Fruit fly (Drosophila melanogaster) whole organism, wandering third instar larva: Measurements from ENCODE around the gene Mettl2.

Experiments
- Abd-B ChIP-seq: fragments of >200 bp; optimal IDR thresholded peaks from 2 replicates; lab custom pipeline; 2017; ENCODE audit warnings: missing biosample characterization, missing genetic modification characterization
- CG9705 ChIP-seq: fragments of 200-800 bp; sonication (Bioruptor generic); optimal IDR thresholded peaks from 2 replicates; lab custom pipeline; 2018; ENCODE audit warnings: missing biosample characterization, mild to moderate bottlenecking, missing genetic modification characterization
- Dfd ChIP-seq: fragments of >200 bp; optimal IDR thresholded peaks from 2 replicates; lab custom pipeline; 2017; ENCODE audit warnings: missing biosample characterization, missing genetic modification characterization
- Dif ChIP-seq: fragments of 200-275, 200-300 bp; sonication (Bioruptor generic); optimal IDR thresholded peaks from 2 replicates; lab custom pipeline; 2018; ENCODE audit warnings: missing biosample characterization, missing genetic modification characterization; ENCODE audit not compliant: partially characterized antibody
- GATAd ChIP-seq: sonication (Bioruptor generic); optimal IDR thresholded peaks from 2 replicates; lab custom pipeline; 2016; ENCODE audit warnings: missing biosample characterization, missing genetic modification characterization
- HLH106 ChIP-seq: fragments of 200-800 bp; optimal IDR thresholded peaks from 3 replicates; lab custom pipeline; 2019; ENCODE audit warnings: missing biosample characterization, mild to moderate bottlenecking, missing genetic modification characterization, moderate library complexity
- Hnf4 ChIP-seq: fragments of 200-800 bp; sonication (Bioruptor generic); optimal IDR thresholded peaks from 2 replicates; lab custom pipeline; 2016; ENCODE audit warnings: missing biosample characterization, mild to moderate bottlenecking, missing genetic modification characterization
- Hr78 ChIP-seq: fragments of >200 bp; optimal IDR thresholded peaks from 2 replicates; lab custom pipeline; 2017; ENCODE audit warnings: missing biosample characterization, missing genetic modification characterization
- Hr83 ChIP-seq: fragments of 200-300 bp; sonication (Bioruptor generic); optimal IDR thresholded peaks from 2 replicates; lab custom pipeline; 2016; ENCODE audit warnings: missing biosample characterization, mild to moderate bottlenecking, missing genetic modification characterization, moderate library complexity; ENCODE audit not compliant: poor library complexity, severe bottlenecking
- Jra ChIP-seq: sonication (Bioruptor generic); optimal IDR thresholded peaks from 2 replicates; lab custom pipeline; 2016; ENCODE audit warnings: missing biosample characterization, missing genetic modification characterization
- Mio ChIP-seq: sonication (Bioruptor generic); optimal IDR thresholded peaks from 2 replicates; lab custom pipeline; 2016; ENCODE audit warnings: missing biosample characterization, missing genetic modification characterization
- Myc ChIP-seq: fragments of >200 bp; optimal IDR thresholded peaks from 2 replicates; lab custom pipeline; 2017
- OdsH ChIP-seq: fragments of 200-800 bp; sonication (Bioruptor generic); optimal IDR thresholded peaks from 2 replicates; lab custom pipeline; 2016; ENCODE audit warnings: missing biosample characterization, mild to moderate bottlenecking, missing genetic modification characterization
- Rel ChIP-seq, 2 experiments: fragments of 200-800 bp; sonication (Bioruptor generic) in 1 of 2; optimal IDR thresholded peaks; 2 replicates in 1 of 2; 3 replicates in 1 of 2; lab custom pipeline; 2016 to 2019; ENCODE audit warnings: mild to moderate bottlenecking in 2 of 2, missing biosample characterization in 2 of 2, missing genetic modification characterization in 2 of 2, moderate library complexity in 1 of 2
- Sp1 ChIP-seq: fragments of 200-800 bp; sonication (Bioruptor generic); optimal IDR thresholded peaks from 3 replicates; lab custom pipeline; 2019; ENCODE audit warnings: missing biosample characterization, mild to moderate bottlenecking, missing genetic modification characterization, moderate library complexity
- brk ChIP-seq: fragments of 200-800 bp; sonication (Bioruptor generic); optimal IDR thresholded peaks from 2 replicates; lab custom pipeline; 2016; ENCODE audit warnings: missing biosample characterization, mild to moderate bottlenecking, missing genetic modification characterization
- dl ChIP-seq, 2 experiments: fragments of 175-275, 200-275 bp in 1 of 2; fragments of 200-275 bp in 1 of 2; sonication (Bioruptor generic); optimal IDR thresholded peaks; lab custom pipeline; 2018; ENCODE audit warnings: mild to moderate bottlenecking in 2 of 2, missing biosample characterization in 2 of 2, missing genetic modification characterization in 2 of 2, moderate library complexity in 2 of 2; ENCODE audit not compliant: partially characterized antibody in 2 of 2, insufficient read depth in 1 of 2
- dmrt93B ChIP-seq: fragments of 200-800 bp; sonication (Bioruptor generic); optimal IDR thresholded peaks from 2 replicates; lab custom pipeline; 2018; ENCODE audit warnings: missing biosample characterization, mild to moderate bottlenecking, missing genetic modification characterization
- dsf ChIP-seq: sonication (Bioruptor generic); optimal IDR thresholded peaks from 2 replicates; lab custom pipeline; 2016; ENCODE audit warnings: missing biosample characterization, missing genetic modification characterization, borderline replicate concordance
- ey ChIP-seq: fragments of 200-800 bp; sonication (Bioruptor generic); optimal IDR thresholded peaks from 2 replicates; lab custom pipeline; 2016; ENCODE audit warnings: missing biosample characterization, missing genetic modification characterization
- foxo ChIP-seq, 2 experiments: fragments of 200-800 bp; sonication (Bioruptor generic); optimal IDR thresholded peaks; 2 replicates in 1 of 2; 3 replicates in 1 of 2; lab custom pipeline; 2016 to 2017; ENCODE audit warnings: missing biosample characterization in 2 of 2, missing genetic modification characterization in 2 of 2
- h ChIP-seq: fragments of 200-800 bp; sonication (Bioruptor generic); optimal IDR thresholded peaks from 3 replicates; lab custom pipeline; 2016; ENCODE audit warnings: missing biosample characterization, mild to moderate bottlenecking, missing genetic modification characterization
- jim ChIP-seq: fragments of 175-275, 200-325 bp; sonication (Bioruptor generic); optimal IDR thresholded peaks from 2 replicates; lab custom pipeline; 2016; ENCODE audit warnings: missing biosample characterization, mild to moderate bottlenecking, missing genetic modification characterization
- lola ChIP-seq: fragments of >200 bp; optimal IDR thresholded peaks from 2 replicates; lab custom pipeline; 2017; ENCODE audit warnings: missing biosample characterization, missing genetic modification characterization
- pan ChIP-seq: fragments of >200 bp; optimal IDR thresholded peaks from 2 replicates; lab custom pipeline; 2017
- psq ChIP-seq: fragments of 200-800 bp; sonication (Bioruptor generic); optimal IDR thresholded peaks from 3 replicates; lab custom pipeline; 2017; ENCODE audit warnings: missing biosample characterization, mild to moderate bottlenecking, missing genetic modification characterization, moderate library complexity
- rgr ChIP-seq: fragments of 200-800 bp; sonication (Bioruptor generic); optimal IDR thresholded peaks from 3 replicates; lab custom pipeline; 2016; ENCODE audit warnings: missing biosample characterization, mild to moderate bottlenecking, missing genetic modification characterization
- sage ChIP-seq: fragments of 200-800 bp; sonication (Bioruptor generic); optimal IDR thresholded peaks from 2 replicates; lab custom pipeline; 2016; ENCODE audit warnings: missing biosample characterization, mild to moderate bottlenecking, missing genetic modification characterization
- sv ChIP-seq: fragments of 200-800 bp; sonication (Bioruptor generic); optimal IDR thresholded peaks from 3 replicates; lab custom pipeline; 2016; ENCODE audit warnings: missing biosample characterization, missing genetic modification characterization
- tai ChIP-seq: sonication (Bioruptor generic); optimal IDR thresholded peaks from 2 replicates; lab custom pipeline; 2016; ENCODE audit warnings: missing biosample characterization, missing genetic modification characterization
- usp ChIP-seq: fragments of >200 bp; optimal IDR thresholded peaks from 2 replicates; lab custom pipeline; 2017; ENCODE audit warnings: missing biosample characterization, missing genetic modification characterization
- woc ChIP-seq: sonication (Bioruptor generic); optimal IDR thresholded peaks from 2 replicates; lab custom pipeline; 2016; ENCODE audit warnings: missing biosample characterization, mild to moderate bottlenecking, missing genetic modification characterization

Mettl2 gene

dm6 chr3L:1614465-1615084 lies 24.5 kb downstream of the Mettl2 start:
- TF ChIP-seq rgr (GFP tag; lab: Kevin White, UChicago) = no peak
- no peak for TF ChIP-seq Jra (GFP tag; lab: Kevin White, UChicago)
- TF ChIP-seq sv (GFP tag; lab: Kevin White, UChicago) = no peak
- TF ChIP-seq Mio (GFP tag; lab: Kevin White, UChicago) = no peak
- no peak for TF ChIP-seq OdsH (GFP tag; lab: Kevin White, UChicago)
- TF ChIP-seq dsf = no peak
- TF ChIP-seq h (GFP tag; lab: Kevin White, UChicago) = no peak
- TF ChIP-seq pan (lab: Kevin White, UChicago) = no peak
- no peak for TF ChIP-seq Hr78 (GFP tag; lab: Kevin White, UChicago)
- no peak for TF ChIP-seq Dif
- TF ChIP-seq tai (GFP tag; lab: Kevin White, UChicago) = no peak
- no peak for TF ChIP-seq Abd-B
- no peak for TF ChIP-seq Hnf4 (GFP tag; lab: Kevin White, UChicago)
- TF ChIP-seq foxo (GFP tag; optimal IDR thresholded peaks at IDR 0.05; lab: Kevin White, UChicago) = no peak
- TF ChIP-seq Rel (GFP tag; optimal IDR thresholded peaks at IDR 0.05; lab: Kevin White, UChicago) = no peak
- no peak for TF ChIP-seq Rel (tag; optimal IDR thresholded peaks at IDR 0.05; lab: Kevin White, UChicago)

DNA sequence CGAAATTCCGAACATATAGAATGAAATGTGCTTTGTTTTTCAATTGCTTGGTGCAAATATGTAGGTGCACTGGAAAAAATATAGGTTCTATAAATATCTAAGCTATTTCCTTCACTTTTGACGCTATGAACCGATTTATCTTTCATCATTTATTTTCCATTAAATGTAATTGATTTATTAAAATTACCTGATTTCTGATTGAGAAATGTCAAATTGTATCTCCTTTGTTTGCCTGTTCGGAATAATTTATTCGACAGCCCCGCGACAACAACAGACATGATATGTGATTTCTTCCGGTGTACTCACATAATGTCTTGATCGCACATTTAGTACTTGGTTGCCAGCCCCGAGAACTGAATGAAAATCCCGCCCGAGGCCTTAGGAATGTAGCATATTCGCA lies 29.4 kb downstream of the Mettl2 start:
- no peak for TF ChIP-seq dl (GFP tag; optimal IDR thresholded peaks at IDR 0.05; lab: Kevin White, UChicago; ENCODE audit: insufficient read depth in 1 of 2, partially characterized antibody in 2 of 2)
- TF ChIP-seq sage (GFP tag; lab: Kevin White, UChicago) = no peak
- TF ChIP-seq Mio (GFP tag; lab: Kevin White, UChicago) = no peak
- no peak for TF ChIP-seq foxo (GFP tag; optimal IDR thresholded peaks at IDR 0.05; lab: Kevin White, UChicago)
- no peak for TF ChIP-seq psq (GFP tag; lab: Kevin White, UChicago)
- no peak for TF ChIP-seq Hr78 (GFP tag; lab: Kevin White, UChicago)
- TF ChIP-seq tai (GFP tag; lab: Kevin White, UChicago) = no peak
- no peak for TF ChIP-seq pan (lab: Kevin White, UChicago)
- TF ChIP-seq HLH106 (tag; lab: Kevin White, UChicago) = no peak
- no peak for TF ChIP-seq GATAd (GFP tag; lab: Kevin White, UChicago)
- TF ChIP-seq usp (GFP tag; lab: Kevin White, UChicago) = no peak

DNA sequence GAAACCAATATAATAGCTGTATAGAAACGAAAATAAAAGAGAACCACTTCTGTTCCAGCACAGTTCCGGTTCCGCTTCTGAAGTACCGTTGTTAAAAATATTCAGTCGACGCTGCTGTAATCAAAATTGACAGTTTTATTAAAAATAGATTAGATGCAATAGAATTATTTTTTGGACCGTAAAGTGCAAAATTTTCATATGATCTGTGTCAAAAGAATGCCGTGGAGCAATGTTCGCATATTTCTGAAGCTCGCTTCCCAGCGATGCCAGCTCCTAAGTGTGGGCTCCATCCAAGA lies 36.3 kb downstream of the Mettl2 start, which contains the start of the genes CG18170 and CG33791:
CG18170 (plus strand) TSS at position 122 of the 296 bp plus-strand sequence.
CG33791 (plus strand) TSS at position 122 of the 296 bp plus-strand sequence.
- TF ChIP-seq ey = no peak
- no peak for TF ChIP-seq woc
- TF ChIP-seq Jra (GFP tag; lab: Kevin White, UChicago) = no peak
- TF ChIP-seq Hr78 (GFP tag; lab: Kevin White, UChicago) = no peak
- TF ChIP-seq tai (GFP tag; lab: Kevin White, UChicago) = no peak
- no peak for TF ChIP-seq psq (GFP tag; lab: Kevin White, UChicago)
- no peak for TF ChIP-seq brk (GFP tag; lab: Kevin White, UChicago)
- TF ChIP-seq Abd-B = no peak
- no peak for TF ChIP-seq Sp1 (GFP tag; lab: Kevin White, UChicago)
- TF ChIP-seq dmrt93B (GFP tag; lab: Kevin White, UChicago) = no peak
- TF ChIP-seq usp (GFP tag; lab: Kevin White, UChicago) = no peak
- TF ChIP-seq jim (GFP tag; lab: Kevin White, UChicago) = no peak
- TF ChIP-seq pan (lab: Kevin White, UChicago) = no peak
- no peak for TF ChIP-seq sv (GFP tag; lab: Kevin White, UChicago)
- no peak for TF ChIP-seq CG9705 (GFP tag; lab: Kevin White, UChicago)
- TF ChIP-seq Dif = no peak
- no peak for TF ChIP-seq foxo (GFP tag; optimal IDR thresholded peaks at IDR 0.05; lab: Kevin White, UChicago)
- no peak for TF ChIP-seq Hr83

DNA sequence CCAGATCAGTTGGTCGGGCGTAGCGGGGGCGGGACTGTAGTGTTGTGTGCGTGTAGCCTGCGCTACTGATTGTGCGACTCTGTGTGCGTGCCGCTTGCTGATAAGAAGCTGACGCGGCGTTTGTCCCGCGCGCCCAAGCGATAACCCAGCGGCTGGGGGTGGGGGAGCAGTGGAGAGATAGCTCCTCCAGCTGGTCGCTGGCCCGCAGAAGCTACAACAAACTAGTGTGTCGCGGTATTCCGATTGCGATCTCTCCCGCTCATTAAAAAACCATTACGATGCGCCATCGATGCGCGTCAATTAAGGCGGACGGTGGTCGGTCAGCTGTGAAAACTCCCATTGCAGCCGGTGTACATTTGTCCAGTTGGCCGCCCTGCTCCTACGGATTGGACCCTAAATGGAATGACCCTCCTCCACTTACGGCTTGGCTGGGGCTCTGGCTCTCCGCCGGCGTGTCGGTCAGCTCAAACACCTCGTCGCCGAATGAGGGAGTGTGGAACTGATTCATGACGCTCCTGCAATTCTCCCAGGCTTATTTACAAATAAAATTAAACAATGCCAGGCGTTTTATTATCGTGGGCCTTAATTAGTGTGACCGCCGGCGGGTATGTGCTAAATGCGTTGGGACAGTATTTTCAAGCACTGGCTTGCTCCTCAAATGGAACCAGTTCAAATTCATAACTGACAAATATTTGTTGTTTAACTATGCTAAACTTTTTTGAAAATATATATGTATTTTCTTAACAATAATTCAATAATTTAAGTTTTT lies 36.8 kb downstream of the Mettl2 start, which contains the start of gene CG12104:
CG12104 (minus strand) TSS at position 611 of the 769 bp plus-strand sequence.
- TF ChIP-seq Dfd (GFP tag; lab: Kevin White, UChicago) = no peak
- no peak for TF ChIP-seq GATAd (GFP tag; lab: Kevin White, UChicago)
- no peak for TF ChIP-seq lola (GFP tag; lab: Kevin White, UChicago)
- no peak for TF ChIP-seq Abd-B
- TF ChIP-seq h (GFP tag; lab: Kevin White, UChicago) = peak; percentile 22
- TF ChIP-seq Hr83 = no peak
- TF ChIP-seq Rel (GFP tag; optimal IDR thresholded peaks at IDR 0.05; lab: Kevin White, UChicago) = no peak
- peak; percentile 1 for TF ChIP-seq Rel (tag; optimal IDR thresholded peaks at IDR 0.05; lab: Kevin White, UChicago)
- TF ChIP-seq Hr78 (GFP tag; lab: Kevin White, UChicago) = no peak
- TF ChIP-seq Myc = no peak
- no peak for TF ChIP-seq dl (GFP tag; optimal IDR thresholded peaks at IDR 0.05; lab: Kevin White, UChicago; ENCODE audit: insufficient read depth in 1 of 2, partially characterized antibody in 2 of 2)
- peak in 1 of 2 experiments; percentile 11 for TF ChIP-seq foxo (GFP tag; optimal IDR thresholded peaks at IDR 0.05; lab: Kevin White, UChicago)
